Worm (Caenorhabditis elegans) whole organism, mixed stage, embryonic: ENCODE results near the gene coq-5.
A peak's percentile ranks its signal among the peaks of the same experiment; 100 is the strongest.

Source experiments
- bed-3 ChIP-seq: fragments of 200-800 bp; sonication (Bioruptor generic); optimal IDR thresholded peaks from 3 replicates; lab custom pipeline; 2018; ENCODE audit warnings: mild to moderate bottlenecking, missing genetic modification characterization, moderate library complexity, missing compliant biosample characterization
- blmp-1 ChIP-seq: fragments of 150-350 bp; optimal IDR thresholded peaks from 2 replicates; lab custom pipeline; 2014; ENCODE audit warnings: missing biosample characterization, missing genetic modification characterization
- ceh-39 ChIP-seq: fragments of 150-350 bp; optimal IDR thresholded peaks from 2 replicates; lab custom pipeline; 2014; ENCODE audit warnings: missing biosample characterization, missing genetic modification characterization
- cnd-1 ChIP-seq: fragments of 200-800 bp; sonication (Bioruptor generic); optimal IDR thresholded peaks from 2 replicates; lab custom pipeline; 2018; ENCODE audit warnings: mild to moderate bottlenecking, missing genetic modification characterization, missing compliant biosample characterization
- drap-1 ChIP-seq: fragments of 200-800 bp; sonication (Bioruptor generic); optimal IDR thresholded peaks from 3 replicates; lab custom pipeline; 2018; ENCODE audit warnings: mild to moderate bottlenecking, missing genetic modification characterization, missing compliant biosample characterization
- elt-1 ChIP-seq: sonication (generic microtip); optimal IDR thresholded peaks from 2 replicates; lab custom pipeline; 2017; ENCODE audit warnings: missing genetic modification characterization, mild to moderate bottlenecking, missing compliant biosample characterization, antibody characterized with exemption, moderate library complexity, borderline replicate concordance; ENCODE audit not compliant: insufficient read depth
- elt-3 ChIP-seq: fragments of 150-350 bp; optimal IDR thresholded peaks from 2 replicates; lab custom pipeline; 2014; ENCODE audit warnings: missing biosample characterization, missing genetic modification characterization
- flh-1 ChIP-seq: fragments of 200-800 bp; sonication (Bioruptor generic); optimal IDR thresholded peaks from 2 replicates; lab custom pipeline; 2018; ENCODE audit warnings: mild to moderate bottlenecking, missing genetic modification characterization, moderate library complexity, missing compliant biosample characterization
- ham-2 ChIP-seq: fragments of 200-800 bp; sonication (Bioruptor generic); optimal IDR thresholded peaks from 2 replicates; lab custom pipeline; 2018; ENCODE audit warnings: mild to moderate bottlenecking, missing genetic modification characterization, missing compliant biosample characterization
- hlh-1 ChIP-seq: fragments of 150-350 bp; optimal IDR thresholded peaks from 2 replicates; lab custom pipeline; 2014; ENCODE audit warnings: missing biosample characterization, missing genetic modification reagents, missing genetic modification characterization
- lin-13 ChIP-seq: fragments of 150-350 bp; optimal IDR thresholded peaks from 2 replicates; lab custom pipeline; 2014; ENCODE audit warnings: missing biosample characterization, missing genetic modification characterization
- lin-32 ChIP-seq: fragments of 200-800 bp; sonication (Bioruptor generic); optimal IDR thresholded peaks from 2 replicates; lab custom pipeline; 2018; ENCODE audit warnings: mild to moderate bottlenecking, missing genetic modification characterization, missing compliant biosample characterization
- lsy-2 ChIP-seq: fragments of 150-350 bp; optimal IDR thresholded peaks from 2 replicates; lab custom pipeline; 2014; ENCODE audit warnings: missing biosample characterization, missing genetic modification characterization
- mab-5 ChIP-seq: fragments of 150-350 bp; optimal IDR thresholded peaks from 2 replicates; lab custom pipeline; 2014; ENCODE audit warnings: missing biosample characterization, missing genetic modification characterization
- mep-1 ChIP-seq: fragments of 150-350 bp; optimal IDR thresholded peaks from 2 replicates; lab custom pipeline; 2017; ENCODE audit warnings: missing biosample characterization, missing genetic modification reagents, missing genetic modification characterization, inconsistent platforms
- mls-2 ChIP-seq: sonication (generic microtip); optimal IDR thresholded peaks from 2 replicates; lab custom pipeline; 2016; ENCODE audit warnings: mild to moderate bottlenecking, missing genetic modification characterization, moderate library complexity, missing compliant biosample characterization
- nhr-12 ChIP-seq: fragments of 150-350 bp; optimal IDR thresholded peaks from 2 replicates; lab custom pipeline; 2014; ENCODE audit warnings: missing biosample characterization, missing genetic modification characterization
- nhr-2 ChIP-seq: fragments of 150-350 bp; optimal IDR thresholded peaks from 2 replicates; lab custom pipeline; 2014; ENCODE audit warnings: missing biosample characterization, missing genetic modification characterization
- nhr-237 ChIP-seq: fragments of 150-350 bp; optimal IDR thresholded peaks from 2 replicates; lab custom pipeline; 2014; ENCODE audit warnings: missing biosample characterization, missing genetic modification characterization
- nhr-76 ChIP-seq: sonication (generic microtip); optimal IDR thresholded peaks from 2 replicates; lab custom pipeline; 2017; ENCODE audit warnings: missing biosample characterization, missing genetic modification characterization
- pha-4 ChIP-seq: fragments of 150-350 bp; optimal IDR thresholded peaks from 2 replicates; lab custom pipeline; 2018; ENCODE audit warnings: missing biosample characterization, missing genetic modification reagents, missing genetic modification characterization
- sem-2 ChIP-seq: fragments of 200-800 bp; sonication (Bioruptor generic); optimal IDR thresholded peaks from 2 replicates; lab custom pipeline; 2018; ENCODE audit warnings: mild to moderate bottlenecking, missing genetic modification characterization, missing compliant biosample characterization
- snpc-4 ChIP-seq: fragments of 150-350 bp; optimal IDR thresholded peaks from 2 replicates; lab custom pipeline; 2014; ENCODE audit warnings: missing biosample characterization, missing genetic modification characterization
- tbx-8 ChIP-seq: fragments of 200-800 bp; sonication (Bioruptor generic); optimal IDR thresholded peaks from 2 replicates; lab custom pipeline; 2018; ENCODE audit warnings: mild to moderate bottlenecking, missing genetic modification characterization, moderate library complexity, missing compliant biosample characterization
- unc-120 ChIP-seq: sonication (generic microtip); optimal IDR thresholded peaks from 2 replicates; lab custom pipeline; 2017; ENCODE audit warnings: missing genetic modification characterization, missing compliant biosample characterization; ENCODE audit not compliant: poor library complexity, severe bottlenecking
- unc-39 ChIP-seq: fragments of 150-350 bp; optimal IDR thresholded peaks from 2 replicates; lab custom pipeline; 2014; ENCODE audit warnings: missing biosample characterization, missing genetic modification characterization
- unc-62 ChIP-seq: fragments of 150-350 bp; optimal IDR thresholded peaks from 2 replicates; lab custom pipeline; 2014; ENCODE audit warnings: missing biosample characterization, missing genetic modification reagents, missing genetic modification characterization
- zip-8 ChIP-seq: fragments of 150-350 bp; optimal IDR thresholded peaks from 2 replicates; lab custom pipeline; 2014; ENCODE audit warnings: missing biosample characterization, missing genetic modification characterization
- ztf-11 ChIP-seq: fragments of 150-350 bp; optimal IDR thresholded peaks from 2 replicates; lab custom pipeline; 2014; ENCODE audit warnings: missing biosample characterization, missing genetic modification characterization

The coq-5 gene

ce11 chrIII:7889036-7889435 lies 30.8 kb upstream of the coq-5 start:
- TF ChIP-seq unc-62 (GFP tag; lab: Kevin White, UChicago) (no peak), nhr-12 (tag; lab: Kevin White, UChicago) (no peak), ztf-11 (no peak), mab-5 (no peak), pha-4 (no peak), nhr-76 (tag; lab: Kevin White, UChicago) (no peak), ham-2 (GFP tag; lab: Kevin White, UChicago) (no peak), zip-8 (tag; lab: Kevin White, UChicago) (no peak), mep-1 (tag; lab: Kevin White, UChicago) (no peak), blmp-1 (no peak), unc-39 (tag; lab: Kevin White, UChicago) (no peak), flh-1 (GFP tag; lab: Kevin White, UChicago) (no peak), tbx-8 (no peak), lin-32 (no peak), bed-3 (GFP tag; lab: Kevin White, UChicago) (no peak), elt-1 (no peak), lsy-2 (no peak), drap-1 (no peak), ceh-39 (no peak)

DNA sequence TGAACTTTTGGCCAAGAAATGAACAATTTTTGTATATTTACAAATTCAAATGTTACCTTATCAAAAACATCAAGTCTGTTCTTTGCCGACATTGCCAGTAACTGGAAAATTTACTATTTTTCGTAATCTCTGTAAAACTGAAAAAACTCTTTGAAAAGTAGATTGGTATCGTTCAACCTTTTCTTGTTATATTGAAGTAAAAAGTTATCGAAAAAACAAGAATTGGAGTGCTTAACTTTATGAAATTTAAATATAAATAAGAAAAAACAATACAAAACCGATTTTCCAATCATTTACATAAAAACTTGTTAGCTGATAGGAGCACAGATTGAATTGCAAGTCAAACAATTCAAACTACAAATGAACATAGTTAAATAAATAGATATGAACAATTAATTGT lies 26.6 kb upstream of the coq-5 start, which contains the start of gene ZK688.11:
ZK688.11 (minus strand) TSS at position 101 of the 400 bp plus-strand sequence.
- TF ChIP-seq lin-13 (tag; lab: Kevin White, UChicago): no peak
- no peak for TF ChIP-seq blmp-1
- no peak for TF ChIP-seq bed-3 (GFP tag; lab: Kevin White, UChicago)
- no peak for TF ChIP-seq lin-32
- TF ChIP-seq ceh-39: no peak
- no peak for TF ChIP-seq elt-3 (tag; lab: Kevin White, UChicago)
- TF ChIP-seq nhr-76 (tag; lab: Kevin White, UChicago): no peak
- TF ChIP-seq snpc-4 (tag; lab: Kevin White, UChicago): no peak
- no peak for TF ChIP-seq tbx-8
- no peak for TF ChIP-seq sem-2
- no peak for TF ChIP-seq hlh-1 (tag; lab: Kevin White, UChicago)
- no peak for TF ChIP-seq nhr-237 (tag; lab: Kevin White, UChicago)
- no peak for TF ChIP-seq mls-2 (tag; lab: Kevin White, UChicago)
- TF ChIP-seq nhr-2 (tag; lab: Kevin White, UChicago): no peak
- TF ChIP-seq unc-120 (tag; lab: Kevin White, UChicago): no peak
- no peak for TF ChIP-seq flh-1 (GFP tag; lab: Kevin White, UChicago)

ce11 chrIII:7882900-7883299 lies 24.6 kb upstream of the coq-5 start, which contains the start of gene ZK688.9:
ZK688.9 (minus strand) TSS chrIII:7883000.
- TF ChIP-seq unc-39 (tag; lab: Kevin White, UChicago) (no peak), elt-3 (tag; lab: Kevin White, UChicago) (no peak), elt-1 (no peak), lin-32 (no peak), unc-120 (tag; lab: Kevin White, UChicago) (no peak), nhr-2 (tag; lab: Kevin White, UChicago) (no peak), ceh-39 (no peak), sem-2 (no peak), blmp-1 (no peak), zip-8 (tag; lab: Kevin White, UChicago) (no peak), pha-4 (no peak), cnd-1 (tag; lab: Kevin White, UChicago) (no peak), drap-1 (no peak), lin-13 (tag; lab: Kevin White, UChicago) (no peak), ham-2 (GFP tag; lab: Kevin White, UChicago) (no peak), tbx-8 (no peak), nhr-12 (tag; lab: Kevin White, UChicago) (no peak)

DNA sequence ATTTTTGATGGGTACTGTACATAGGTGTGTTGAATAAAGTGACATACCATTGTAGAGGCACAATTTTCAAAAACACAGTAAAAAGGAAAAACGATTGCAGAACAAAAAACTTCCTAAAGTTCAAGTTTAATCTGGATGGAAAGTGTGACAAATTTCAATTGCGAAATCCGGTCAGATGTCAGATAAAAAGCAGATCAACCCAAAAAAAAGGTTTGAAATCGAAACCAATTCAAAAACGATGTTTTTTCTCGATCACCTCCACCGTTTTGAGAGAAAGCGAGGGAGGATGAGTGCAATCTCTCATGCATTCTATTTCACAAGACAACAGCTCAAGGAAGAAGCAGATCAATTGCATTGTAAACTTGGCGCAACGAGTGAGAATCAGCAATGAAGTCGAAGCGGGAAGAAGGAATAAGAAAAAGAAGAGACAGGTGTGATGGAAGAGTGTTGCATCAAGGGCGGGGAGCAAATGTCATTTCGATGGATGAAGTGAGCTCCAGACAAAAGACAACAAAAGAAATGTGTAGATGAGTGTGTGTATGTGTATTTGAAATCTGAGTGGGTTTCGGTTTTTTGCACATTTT lies 22.0 kb upstream of the coq-5 start:
- TF ChIP-seq nhr-76 (tag; lab: Kevin White, UChicago): no peak
- TF ChIP-seq unc-120 (tag; lab: Kevin White, UChicago): peak; percentile 57
- TF ChIP-seq flh-1 (GFP tag; lab: Kevin White, UChicago): no peak
- TF ChIP-seq hlh-1 (tag; lab: Kevin White, UChicago): peak; percentile 75
- peak; percentile 46 for TF ChIP-seq unc-62 (GFP tag; lab: Kevin White, UChicago)

- TF ChIP-seq nhr-237 (tag; lab: Kevin White, UChicago): no peak
- no peak for TF ChIP-seq bed-3 (GFP tag; lab: Kevin White, UChicago)
- TF ChIP-seq nhr-2 (tag; lab: Kevin White, UChicago): no peak
- TF ChIP-seq unc-39 (tag; lab: Kevin White, UChicago): no peak
- no peak for TF ChIP-seq ham-2 (GFP tag; lab: Kevin White, UChicago)
- TF ChIP-seq elt-3 (tag; lab: Kevin White, UChicago): no peak
- no peak for TF ChIP-seq sem-2
These were observed 20.6 kb upstream of the coq-5 start, which contains the start of gene sup-18 for ce11 chrIII:7878852-7879329. sup-18 (minus strand) TSS chrIII:7878902.
